Worm (Caenorhabditis elegans): Measurements from ENCODE around the gene cutl-1.

cutl-1 gene

DNA sequence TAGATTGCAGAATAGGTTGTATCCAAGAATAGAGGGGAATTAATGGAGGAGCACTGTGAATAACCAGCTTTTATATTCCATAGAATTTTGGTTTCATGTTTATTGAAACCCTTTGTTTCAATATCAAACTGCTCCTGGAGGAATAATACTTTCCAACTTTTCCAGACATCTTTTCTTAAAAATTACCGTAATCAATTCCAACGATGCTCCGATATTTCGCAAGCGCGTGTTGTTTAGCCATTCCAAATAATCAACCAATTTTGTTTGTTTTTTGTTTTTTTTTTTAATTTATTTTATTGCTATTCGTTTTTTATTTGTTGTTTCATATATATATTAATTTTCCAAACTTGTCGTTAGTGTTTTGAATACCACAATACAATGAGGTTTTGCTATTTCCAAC is at the start of gene cutl-1:
Gene cutl-1, minus strand, starts transcription at position 83 of the 400 bp plus-strand sequence.
- TF ChIP-seq F37D6.2 (tag; optimal IDR thresholded peaks at IDR 0.05) (no peak), T20F7.1 (GFP tag; optimal IDR thresholded peaks at IDR 0.05) (peak; percentile 74), daf-12 (tag; optimal IDR thresholded peaks at IDR 0.05) (no peak), zag-1 (tag; optimal IDR thresholded peaks at IDR 0.05) (no peak), nhr-102 (tag; optimal IDR thresholded peaks at IDR 0.05) (no peak), lsy-2 (tag; optimal IDR thresholded peaks at IDR 0.05) (peak in 1 of 2 experiments; percentile 15), Y48G9A.11 (GFP tag; IDR thresholded peaks at IDR 0.05) (peak; percentile 94), fos-1 (tag; optimal IDR thresholded peaks at IDR 0.05) (no peak), hlh-11 (tag; optimal IDR thresholded peaks at IDR 0.05) (no peak), Y5F2A.4 (GFP tag; optimal IDR thresholded peaks at IDR 0.05) (no peak), aly-2 (tag; optimal IDR thresholded peaks at IDR 0.05) (no peak), ztf-7 (tag; optimal IDR thresholded peaks at IDR 0.05) (no peak), daf-16 (GFP tag; optimal IDR thresholded peaks at IDR 0.05) (no peak), daf-16 (tag; optimal IDR thresholded peaks at IDR 0.05) (no peak), zip-11 (GFP tag; IDR thresholded peaks at IDR 0.05) (no peak), nhr-25 (tag; optimal IDR thresholded peaks at IDR 0.05; ENCODE audit: borderline replicate concordance, insufficient read depth) (no peak)

DNA sequence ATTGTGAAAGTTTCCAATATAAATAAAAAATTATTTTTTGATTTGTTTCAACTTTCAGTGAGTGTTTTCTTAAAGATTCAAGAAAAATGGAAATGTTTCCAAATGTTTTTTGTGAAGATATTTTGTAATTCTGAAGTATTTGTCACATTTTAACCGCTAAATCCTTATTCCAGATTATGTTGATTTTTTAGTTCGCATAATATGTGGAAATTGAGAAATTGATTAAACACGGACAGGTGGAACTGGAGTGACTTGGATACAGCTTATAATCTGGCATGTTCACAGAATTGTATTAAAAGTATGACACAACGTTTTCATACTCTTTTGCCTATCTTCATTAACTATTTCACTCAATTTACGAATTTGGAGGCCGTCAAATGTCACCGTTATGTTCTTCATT is 49.5 kb upstream of the cutl-1 start, which contains the start of gene lurp-3:
Gene lurp-3, plus strand, starts transcription at position 301 of the 400 bp plus-strand sequence.
- no peak for TF ChIP-seq nhr-76 (tag; optimal IDR thresholded peaks at IDR 0.05)
- TF ChIP-seq cey-2 (tag; optimal IDR thresholded peaks at IDR 0.05; ENCODE audit: borderline replicate concordance, insufficient read depth): no peak
- TF ChIP-seq dve-1 (tag; optimal IDR thresholded peaks at IDR 0.05; ENCODE audit: insufficient read depth): no peak
- TF ChIP-seq tag-97 (GFP tag; IDR thresholded peaks at IDR 0.05): no peak
- no peak for TF ChIP-seq nhr-11 (tag; optimal IDR thresholded peaks at IDR 0.05)
- TF ChIP-seq unc-130 (GFP tag; optimal IDR thresholded peaks at IDR 0.05): no peak
- TF ChIP-seq mep-1 (tag; optimal IDR thresholded peaks at IDR 0.05): no peak
- no peak for TF ChIP-seq attf-4 (tag; optimal IDR thresholded peaks at IDR 0.05)
- no peak for TF ChIP-seq ces-1 (GFP tag; optimal IDR thresholded peaks at IDR 0.05)
- TF ChIP-seq aly-2 (tag; optimal IDR thresholded peaks at IDR 0.05): no peak
- no peak for TF ChIP-seq ceh-82 (tag; optimal IDR thresholded peaks at IDR 0.05)
- TF ChIP-seq ZK546.5 (tag; optimal IDR thresholded peaks at IDR 0.05): no peak
- no peak for TF ChIP-seq mdl-1 (tag; optimal IDR thresholded peaks at IDR 0.05)
- no peak for TF ChIP-seq daf-12 (tag; optimal IDR thresholded peaks at IDR 0.05)
- no peak for TF ChIP-seq dmd-8 (GFP tag; IDR thresholded peaks at IDR 0.05)

DNA sequence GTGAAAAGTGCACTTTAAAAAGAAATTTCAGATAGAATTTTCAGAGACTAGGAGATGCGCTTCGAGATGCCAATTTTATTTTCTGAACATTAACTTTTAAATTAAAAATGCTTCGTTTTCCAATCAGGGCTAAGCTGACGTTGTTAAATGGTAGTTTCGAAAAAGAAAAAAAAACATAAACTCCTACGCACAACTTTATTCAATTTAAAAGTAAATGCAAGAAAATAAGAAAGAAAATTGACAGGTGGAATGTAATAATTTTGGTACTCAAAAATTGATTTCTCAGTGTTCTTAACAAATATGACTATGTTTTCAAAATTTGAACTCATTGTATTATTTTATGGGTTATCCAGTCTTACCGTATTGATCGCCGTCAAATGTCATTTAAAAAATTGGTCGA is 47.4 kb upstream of the cutl-1 start, which contains the start of gene lurp-2:
Gene lurp-2, plus strand, starts transcription at position 301 of the 400 bp plus-strand sequence.
- TF ChIP-seq snpc-1.2 (GFP tag; IDR thresholded peaks at IDR 0.05) (no peak), D1046.2 (GFP tag; IDR thresholded peaks at IDR 0.05) (no peak), Y5F2A.4 (GFP tag; optimal IDR thresholded peaks at IDR 0.05) (no peak), T26A8.4 (GFP tag; IDR thresholded peaks at IDR 0.05) (no peak), nhr-6 (tag; optimal IDR thresholded peaks at IDR 0.05) (no peak), tag-97 (GFP tag; IDR thresholded peaks at IDR 0.05) (no peak), aly-2 (tag; optimal IDR thresholded peaks at IDR 0.05) (no peak), lin-29 (GFP tag; IDR thresholded peaks at IDR 0.05) (no peak), mxl-2 (GFP tag; conservative IDR thresholded peaks at IDR 0.05) (no peak), nhr-237 (tag; optimal IDR thresholded peaks at IDR 0.05) (no peak), F10B5.3 (tag; optimal IDR thresholded peaks at IDR 0.05) (no peak), nhr-111 (GFP tag; optimal IDR thresholded peaks at IDR 0.05) (no peak), egl-43 (GFP tag; IDR thresholded peaks at IDR 0.05) (no peak)
